Worm (Caenorhabditis elegans): Measurements from ENCODE around the gene lgc-47.

The lgc-47 gene

ce11 chrX:9798530-9798929 lies 8.9 kb downstream of the lgc-47 start, which contains the start of gene F36G3.3:
TSS of gene F36G3.3 (plus strand) at chrX:9798835.
- TF ChIP-seq aha-1 (tag; optimal IDR thresholded peaks at IDR 0.05) (no peak), nhr-71 (tag; optimal IDR thresholded peaks at IDR 0.05) (peak; percentile 18), egl-13 (tag; optimal IDR thresholded peaks at IDR 0.05) (peak; percentile 0), elt-3 (tag; optimal IDR thresholded peaks at IDR 0.05) (no peak), fkh-10 (GFP tag; optimal IDR thresholded peaks at IDR 0.05) (peak; percentile 49), lin-14 (GFP tag; optimal IDR thresholded peaks at IDR 0.05) (peak; percentile 83), ceh-82 (tag; optimal IDR thresholded peaks at IDR 0.05) (peak in 1 of 3 experiments; percentile 27), zag-1 (tag; optimal IDR thresholded peaks at IDR 0.05) (no peak), lsy-2 (tag; optimal IDR thresholded peaks at IDR 0.05) (peak in 1 of 2 experiments; percentile 12)

- TF ChIP-seq aha-1 (tag; optimal IDR thresholded peaks at IDR 0.05) (no peak), ceh-88 (GFP tag; IDR thresholded peaks at IDR 0.05) (no peak), hlh-4 (tag; optimal IDR thresholded peaks at IDR 0.05) (no peak), nhr-237 (tag; optimal IDR thresholded peaks at IDR 0.05) (no peak), grh-1 (GFP tag; IDR thresholded peaks at IDR 0.05) (no peak), mef-2 (tag; optimal IDR thresholded peaks at IDR 0.05) (no peak), ztf-11 (tag; optimal IDR thresholded peaks at IDR 0.05) (no peak), lir-3 (tag; optimal IDR thresholded peaks at IDR 0.05; ENCODE audit: poor library complexity) (no peak), ces-1 (GFP tag; optimal IDR thresholded peaks at IDR 0.05) (no peak), nhr-84 (tag; optimal IDR thresholded peaks at IDR 0.05) (no peak), xbp-1 (tag; optimal IDR thresholded peaks at IDR 0.05) (no peak), ceh-90 (tag; optimal IDR thresholded peaks at IDR 0.05) (no peak), swsn-7 (tag; optimal IDR thresholded peaks at IDR 0.05) (no peak), egl-13 (tag; optimal IDR thresholded peaks at IDR 0.05) (no peak), efl-1 (optimal IDR thresholded peaks at IDR 0.05) (no peak), efl-1 (GFP tag; optimal IDR thresholded peaks at IDR 0.05 in 1 of 2) (no peak)
Observed at ce11 chrX:9796063-9796462, 11.4 kb downstream of the lgc-47 start.

ce11 chrX:9795579-9795978 lies 11.9 kb downstream of the lgc-47 start:
- TF ChIP-seq elt-2 (tag; optimal IDR thresholded peaks at IDR 0.05) = peak; percentile 24
- no peak for TF ChIP-seq egl-13 (tag; optimal IDR thresholded peaks at IDR 0.05)
- no peak for TF ChIP-seq nhr-77 (tag; optimal IDR thresholded peaks at IDR 0.05)

ce11 chrX:9794173-9794572 lies 13.3 kb downstream of the lgc-47 start, which contains the start of gene F36G3.2:
TSS of gene F36G3.2 (minus strand) at chrX:9794273.
- no peak for TF ChIP-seq fkh-4 (tag; optimal IDR thresholded peaks at IDR 0.05; ENCODE audit: borderline replicate concordance)
- TF ChIP-seq lin-13 (GFP tag; optimal IDR thresholded peaks at IDR 0.05) = no peak
- no peak for TF ChIP-seq tbx-2 (tag; optimal IDR thresholded peaks at IDR 0.05)
- TF ChIP-seq nhr-90 (tag; optimal IDR thresholded peaks at IDR 0.05; ENCODE audit: poor library complexity) = no peak
- no peak for TF ChIP-seq nhr-20 (tag; optimal IDR thresholded peaks at IDR 0.05)
- no peak for TF ChIP-seq lin-39 (tag; optimal IDR thresholded peaks at IDR 0.05)
- no peak for TF ChIP-seq pax-3 (tag; optimal IDR thresholded peaks at IDR 0.05)
- TF ChIP-seq ets-5 (GFP tag; IDR thresholded peaks at IDR 0.05) = no peak
- TF ChIP-seq sox-4 (tag; optimal IDR thresholded peaks at IDR 0.05) = no peak
- no peak for TF ChIP-seq snu-23 (GFP tag; optimal IDR thresholded peaks at IDR 0.05)
- TF ChIP-seq mdl-1 (tag; optimal IDR thresholded peaks at IDR 0.05) = no peak
- no peak for TF ChIP-seq dpl-1 (GFP tag; optimal IDR thresholded peaks at IDR 0.05)
- no peak for TF ChIP-seq ceh-82 (tag; optimal IDR thresholded peaks at IDR 0.05)
- TF ChIP-seq pag-3 (tag; optimal IDR thresholded peaks at IDR 0.05; ENCODE audit: borderline replicate concordance, insufficient read depth) = no peak
- no peak for TF ChIP-seq mef-2 (tag; optimal IDR thresholded peaks at IDR 0.05)
- no peak for TF ChIP-seq isw-1 (GFP tag; IDR thresholded peaks at IDR 0.05)
- no peak for TF ChIP-seq hlh-17 (GFP tag; optimal IDR thresholded peaks at IDR 0.05; ENCODE audit: borderline replicate concordance)
- TF ChIP-seq sptf-1 (tag; optimal IDR thresholded peaks at IDR 0.05) = no peak

All from whole organism, L1 larva.